Worm (Caenorhabditis elegans) whole organism, late embryonic: ENCODE measurements around the gene frpr-6.

ENCODE experiments used
- C08G9.2 ChIP-seq: sonication (generic microtip); optimal IDR thresholded peaks from 2 replicates; lab custom pipeline; 2016; ENCODE audit warnings: mild to moderate bottlenecking, missing genetic modification characterization, moderate library complexity, missing compliant biosample characterization
- C38D4.7 ChIP-seq: fragments of 200-800 bp; sonication (Bioruptor generic); optimal IDR thresholded peaks from 2 replicates; lab custom pipeline; 2018; ENCODE audit warnings: mild to moderate bottlenecking, missing genetic modification characterization, moderate library complexity, missing compliant biosample characterization
- T23F11.4 ChIP-seq: fragments of 200-800 bp; sonication (Bioruptor generic); optimal IDR thresholded peaks from 2 replicates; lab custom pipeline; 2018; ENCODE audit warnings: mild to moderate bottlenecking, missing genetic modification characterization, missing compliant biosample characterization
- ahr-1 ChIP-seq: sonication (generic microtip); optimal IDR thresholded peaks from 2 replicates; lab custom pipeline; 2016; ENCODE audit warnings: missing genetic modification characterization, missing compliant biosample characterization
- ama-1 ChIP-seq: fragments of 150-350 bp; optimal IDR thresholded peaks from 2 replicates; lab custom pipeline; 2014
- ceh-2 ChIP-seq: sonication (generic microtip); optimal IDR thresholded peaks from 2 replicates; lab custom pipeline; 2016; ENCODE audit warnings: missing genotype, missing genetic modification characterization, missing compliant biosample characterization
- ceh-30 ChIP-seq: fragments of 150-350 bp; optimal IDR thresholded peaks from 2 replicates; lab custom pipeline; 2014; ENCODE audit warnings: missing biosample characterization, missing genetic modification characterization
- ceh-45 ChIP-seq: fragments of 200-800 bp; sonication (Bioruptor generic); IDR thresholded peaks from 2 replicates; pipeline ENCODE4 v1.3.6; 2022; ENCODE audit warnings: missing genetic modification reagents, missing genetic modification characterization, missing compliant biosample characterization
- ceh-48 ChIP-seq: sonication (generic microtip); optimal IDR thresholded peaks from 2 replicates; lab custom pipeline; 2016; ENCODE audit warnings: missing genetic modification characterization, inconsistent platforms, missing compliant biosample characterization
- ceh-9 ChIP-seq: sonication (generic microtip); optimal IDR thresholded peaks from 2 replicates; lab custom pipeline; 2016; ENCODE audit warnings: mild to moderate bottlenecking, missing genetic modification characterization, inconsistent platforms, missing compliant biosample characterization
- dve-1 ChIP-seq: sonication (generic microtip); optimal IDR thresholded peaks from 2 replicates; lab custom pipeline; 2017; ENCODE audit warnings: antibody characterized with exemption, mild to moderate bottlenecking, missing genetic modification characterization, missing compliant biosample characterization
- elt-4 ChIP-seq: sonication (generic microtip); optimal IDR thresholded peaks from 2 replicates; lab custom pipeline; 2016; ENCODE audit warnings: missing genetic modification characterization, missing compliant biosample characterization
- ets-4 ChIP-seq: sonication (generic microtip); optimal IDR thresholded peaks from 2 replicates; lab custom pipeline; 2016; ENCODE audit warnings: missing genetic modification characterization, missing compliant biosample characterization
- eyg-1 ChIP-seq: sonication (generic microtip); optimal IDR thresholded peaks from 2 replicates; lab custom pipeline; 2016; ENCODE audit warnings: missing genotype, missing genetic modification characterization, missing compliant biosample characterization
- fax-1 ChIP-seq: sonication (generic microtip); optimal IDR thresholded peaks from 2 replicates; lab custom pipeline; 2016; ENCODE audit warnings: missing genotype, missing genetic modification characterization, missing compliant biosample characterization
- fkh-10 ChIP-seq: fragments of 150-350 bp; optimal IDR thresholded peaks from 2 replicates; lab custom pipeline; 2014; ENCODE audit warnings: missing biosample characterization, missing genetic modification reagents, missing genetic modification characterization
- fkh-6 ChIP-seq: sonication (generic microtip); optimal IDR thresholded peaks from 2 replicates; lab custom pipeline; 2016; ENCODE audit warnings: missing genetic modification characterization, missing compliant biosample characterization
- hlh-13 ChIP-seq: fragments of 200-800 bp; sonication (Bioruptor generic); optimal IDR thresholded peaks from 2 replicates; lab custom pipeline; 2018; ENCODE audit warnings: mild to moderate bottlenecking, missing genetic modification characterization, missing compliant biosample characterization
- hlh-15 ChIP-seq: sonication (generic microtip); optimal IDR thresholded peaks from 2 replicates; lab custom pipeline; 2016; ENCODE audit warnings: missing genetic modification characterization, missing compliant biosample characterization
- hlh-8 ChIP-seq: sonication (generic microtip); optimal IDR thresholded peaks from 2 replicates; lab custom pipeline; 2016; ENCODE audit warnings: missing genotype, missing genetic modification characterization, missing compliant biosample characterization
- lim-6 ChIP-seq: sonication (generic microtip); optimal IDR thresholded peaks from 2 replicates; lab custom pipeline; 2016; ENCODE audit warnings: missing genetic modification characterization, missing compliant biosample characterization
- lin-11 ChIP-seq: fragments of 200-800 bp; sonication (Bioruptor generic); optimal IDR thresholded peaks from 2 replicates; lab custom pipeline; 2018; ENCODE audit warnings: mild to moderate bottlenecking, missing genetic modification characterization, missing compliant biosample characterization
- madf-2 ChIP-seq: sonication (generic microtip); optimal IDR thresholded peaks from 2 replicates; lab custom pipeline; 2017; ENCODE audit warnings: missing genetic modification characterization, missing compliant biosample characterization
- nfya-1 ChIP-seq: sonication (generic microtip); optimal IDR thresholded peaks from 2 replicates; lab custom pipeline; 2017; ENCODE audit warnings: missing genetic modification characterization, mild to moderate bottlenecking, missing compliant biosample characterization, antibody characterized with exemption, moderate library complexity
- nhr-11 ChIP-seq: fragments of 150-350 bp; optimal IDR thresholded peaks from 2 replicates; lab custom pipeline; 2014; ENCODE audit warnings: missing biosample characterization, missing genetic modification characterization
- nhr-232 ChIP-seq: sonication (generic microtip); optimal IDR thresholded peaks from 2 replicates; lab custom pipeline; 2016; ENCODE audit warnings: missing genetic modification characterization, missing compliant biosample characterization
- npax-4 ChIP-seq: sonication (generic microtip); optimal IDR thresholded peaks from 2 replicates; lab custom pipeline; 2016; ENCODE audit warnings: missing genetic modification characterization, missing compliant biosample characterization
- odd-2 ChIP-seq: sonication (generic microtip); optimal IDR thresholded peaks from 2 replicates; lab custom pipeline; 2017; ENCODE audit warnings: antibody characterized with exemption, mild to moderate bottlenecking, missing genetic modification characterization, missing compliant biosample characterization
- pag-3 ChIP-seq: sonication (generic microtip); optimal IDR thresholded peaks from 2 replicates; lab custom pipeline; 2016; ENCODE audit warnings: missing compliant biosample characterization, missing genetic modification characterization, borderline replicate concordance
- pat-9 ChIP-seq: fragments of 200-800 bp; sonication (Bioruptor generic); optimal IDR thresholded peaks from 2 replicates; lab custom pipeline; 2018; ENCODE audit warnings: mild to moderate bottlenecking, missing genetic modification characterization, moderate library complexity, missing compliant biosample characterization
- pqm-1 ChIP-seq: sonication (generic microtip); optimal IDR thresholded peaks from 2 replicates; lab custom pipeline; 2016; ENCODE audit warnings: missing genetic modification characterization, missing compliant biosample characterization
- sdc-2 ChIP-seq: sonication (generic microtip); optimal IDR thresholded peaks from 2 replicates; lab custom pipeline; 2016; ENCODE audit warnings: missing genotype, missing genetic modification characterization, missing compliant biosample characterization
- tbx-2 ChIP-seq: sonication (generic microtip); optimal IDR thresholded peaks from 2 replicates; lab custom pipeline; 2016; ENCODE audit warnings: missing genetic modification characterization, missing compliant biosample characterization
- tbx-7 ChIP-seq: sonication (generic microtip); optimal IDR thresholded peaks from 2 replicates; lab custom pipeline; 2016; ENCODE audit warnings: missing genotype, missing genetic modification characterization, missing compliant biosample characterization

frpr-6 gene

DNA sequence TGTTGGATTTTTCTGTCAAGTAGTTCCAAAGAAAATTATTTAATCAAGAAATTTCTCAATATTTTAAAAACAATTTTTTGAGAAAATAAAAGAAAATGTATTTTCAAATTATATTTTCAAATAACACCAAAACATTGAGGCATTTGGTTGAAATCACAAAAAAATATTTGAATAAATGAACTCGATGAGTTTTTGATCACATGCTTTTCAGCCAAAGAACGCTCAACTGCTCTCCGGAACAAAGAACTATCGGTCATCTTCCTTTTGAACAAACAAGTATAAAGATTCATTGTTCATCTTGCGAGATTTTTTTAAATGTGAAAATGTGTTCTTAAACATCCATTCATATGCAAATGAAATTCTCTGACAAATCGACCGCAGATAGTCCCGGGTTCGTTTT, 6.0 kb downstream of the frpr-6 start:
- TF ChIP-seq odd-2 (tag; lab: Kevin White, UChicago) = no peak
- TF ChIP-seq lin-11 (tag; lab: Kevin White, UChicago) = no peak
- no peak for TF ChIP-seq ceh-45 (GFP tag; lab: Robert Waterston, UW)
- no peak for TF ChIP-seq ceh-9 (tag; lab: Kevin White, UChicago)
- TF ChIP-seq ama-1 (lab: Kevin White, UChicago) = no peak
- no peak for TF ChIP-seq hlh-13

- TF ChIP-seq npax-4 (tag; lab: Kevin White, UChicago) = no peak
- no peak for TF ChIP-seq tbx-7 (tag; lab: Kevin White, UChicago)
- TF ChIP-seq lim-6 = no peak
- TF ChIP-seq sdc-2 = no peak
- no peak for TF ChIP-seq madf-2 (tag; lab: Kevin White, UChicago)
- TF ChIP-seq C38D4.7 (GFP tag; lab: Kevin White, UChicago) = no peak
- TF ChIP-seq ahr-1 (tag; lab: Kevin White, UChicago) = no peak
- TF ChIP-seq ceh-48 (tag; lab: Kevin White, UChicago) = no peak
- no peak for TF ChIP-seq ets-4 (tag; lab: Kevin White, UChicago)
- TF ChIP-seq ceh-2 = no peak
- TF ChIP-seq pat-9 (tag; lab: Kevin White, UChicago) = no peak
- no peak for TF ChIP-seq hlh-13
- no peak for TF ChIP-seq C08G9.2 (tag; lab: Kevin White, UChicago)
- no peak for TF ChIP-seq eyg-1 (tag; lab: Kevin White, UChicago)
- no peak for TF ChIP-seq fkh-6 (tag; lab: Kevin White, UChicago)
- no peak for TF ChIP-seq nhr-232 (tag; lab: Kevin White, UChicago)
- TF ChIP-seq T23F11.4 (GFP tag; lab: Kevin White, UChicago) = no peak
- TF ChIP-seq ceh-45 (GFP tag; lab: Robert Waterston, UW) = no peak
- TF ChIP-seq pqm-1 (tag; lab: Kevin White, UChicago) = no peak
- TF ChIP-seq nfya-1 = no peak
Measured at ce11 chrV:9094060-9094628, 6.8 kb downstream of the frpr-6 start.

DNA sequence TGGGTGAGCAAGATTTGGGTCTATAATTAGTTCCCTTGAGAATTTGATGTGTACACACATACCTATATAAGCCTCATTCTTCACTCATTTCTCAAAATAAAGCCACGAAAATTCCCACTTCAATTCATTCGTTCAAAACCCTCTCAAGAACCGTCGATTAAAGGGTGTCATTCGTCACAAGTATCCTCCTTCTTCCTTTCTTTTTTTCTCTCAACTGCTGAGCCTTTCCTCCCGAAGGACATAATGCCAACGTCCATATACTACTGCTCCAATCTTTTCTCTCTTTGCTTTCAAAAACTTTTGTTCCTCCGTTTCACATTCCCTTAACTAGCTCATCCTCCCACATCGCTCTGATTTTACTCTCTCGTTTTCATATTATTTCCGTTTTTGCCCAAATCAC, 8.8 kb downstream of the frpr-6 start, which contains the start of gene T27E4.1:
Gene T27E4.1, plus strand, starts transcription at position 137 of the 400 bp plus-strand sequence.
- TF ChIP-seq fax-1 (no peak), nhr-232 (tag; lab: Kevin White, UChicago) (no peak), nhr-11 (tag; lab: Kevin White, UChicago) (no peak), hlh-8 (tag; lab: Kevin White, UChicago) (no peak), elt-4 (tag; lab: Kevin White, UChicago) (no peak), fkh-10 (GFP tag; lab: Kevin White, UChicago) (no peak), nfya-1 (no peak), dve-1 (no peak), tbx-2 (tag; lab: Kevin White, UChicago) (no peak), hlh-15 (tag; lab: Kevin White, UChicago) (no peak), pag-3 (no peak)

ce11 chrV:9090824-9091798, 9.9 kb downstream of the frpr-6 start:
- peak; percentile 35 for TF ChIP-seq ceh-30
